Worm (Caenorhabditis elegans): ENCODE measurements around the gene egas-1.

egas-1 gene

ce11 chrV:18616287-18616686 is 23.8 kb upstream of the egas-1 start, which contains the start of gene nhr-70:
TSS of gene nhr-70 (plus strand) at chrV:18616587.
- no peak for TF ChIP-seq unc-39 (tag; optimal IDR thresholded peaks at IDR 0.05)
- no peak for TF ChIP-seq sptf-1 (tag; optimal IDR thresholded peaks at IDR 0.05)
- no peak for TF ChIP-seq mep-1 (tag; optimal IDR thresholded peaks at IDR 0.05)
- TF ChIP-seq ham-2 (GFP tag; optimal IDR thresholded peaks at IDR 0.05) = no peak

ce11 chrV:18622462-18622861 is 17.6 kb upstream of the egas-1 start, which contains the start of gene Y69H2.1:
TSS of gene Y69H2.1 (minus strand) at chrV:18622562.
- TF ChIP-seq lsy-2 (tag; optimal IDR thresholded peaks at IDR 0.05) (no peak), zip-8 (tag; optimal IDR thresholded peaks at IDR 0.05) (no peak), mab-5 (tag; optimal IDR thresholded peaks at IDR 0.05) (no peak), nhr-76 (tag; optimal IDR thresholded peaks at IDR 0.05) (no peak), M03D4.4 (tag; optimal IDR thresholded peaks at IDR 0.05) (no peak), ham-2 (GFP tag; optimal IDR thresholded peaks at IDR 0.05) (no peak), nhr-12 (tag; optimal IDR thresholded peaks at IDR 0.05) (no peak), blmp-1 (tag; optimal IDR thresholded peaks at IDR 0.05) (no peak), mls-2 (tag; optimal IDR thresholded peaks at IDR 0.05) (no peak), ceh-83 (GFP tag; optimal IDR thresholded peaks at IDR 0.05) (no peak), nhr-28 (tag; optimal IDR thresholded peaks at IDR 0.05) (no peak), lin-32 (GFP tag; optimal IDR thresholded peaks at IDR 0.05) (no peak), pha-4 (tag; optimal IDR thresholded peaks at IDR 0.05) (no peak)

- no peak for TF ChIP-seq M03D4.4 (tag; optimal IDR thresholded peaks at IDR 0.05)
- TF ChIP-seq cnd-1 (tag; optimal IDR thresholded peaks at IDR 0.05) = no peak
- TF ChIP-seq nhr-12 (tag; optimal IDR thresholded peaks at IDR 0.05) = no peak
Observed at ce11 chrV:18626764-18627163, 13.3 kb upstream of the egas-1 start, which contains the start of gene Y69H2.15. TSS of gene Y69H2.15 (minus strand) at chrV:18626864.

DNA sequence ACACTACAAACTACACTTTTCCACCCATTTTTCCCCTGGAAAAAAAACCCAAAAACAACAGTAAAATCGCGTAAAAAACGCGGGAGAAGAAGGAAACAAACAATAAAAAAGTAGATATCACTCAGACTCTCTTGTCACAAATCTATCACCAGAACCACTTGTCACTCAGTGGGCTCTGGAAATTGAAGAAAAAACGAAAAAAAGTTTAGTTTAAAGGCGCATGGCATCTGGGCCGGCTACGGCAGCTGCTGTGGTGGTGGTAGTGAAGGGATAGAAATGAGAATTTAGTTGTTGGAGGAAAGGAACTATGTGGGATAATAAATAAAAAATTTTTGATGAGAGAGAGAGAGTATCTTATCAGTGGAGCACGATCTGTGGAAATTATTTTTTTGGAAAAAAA is 12.7 kb upstream of the egas-1 start:
- peak; percentile 54 for TF ChIP-seq unc-62 (GFP tag; optimal IDR thresholded peaks at IDR 0.05)
- no peak for TF ChIP-seq mls-2 (tag; optimal IDR thresholded peaks at IDR 0.05)
- peak; percentile 48 for TF ChIP-seq hlh-1 (tag; optimal IDR thresholded peaks at IDR 0.05)
- TF ChIP-seq M03D4.4 (tag; optimal IDR thresholded peaks at IDR 0.05) = no peak
- no peak for TF ChIP-seq drap-1 (GFP tag; optimal IDR thresholded peaks at IDR 0.05)
- TF ChIP-seq mab-5 (tag; optimal IDR thresholded peaks at IDR 0.05) = no peak

DNA sequence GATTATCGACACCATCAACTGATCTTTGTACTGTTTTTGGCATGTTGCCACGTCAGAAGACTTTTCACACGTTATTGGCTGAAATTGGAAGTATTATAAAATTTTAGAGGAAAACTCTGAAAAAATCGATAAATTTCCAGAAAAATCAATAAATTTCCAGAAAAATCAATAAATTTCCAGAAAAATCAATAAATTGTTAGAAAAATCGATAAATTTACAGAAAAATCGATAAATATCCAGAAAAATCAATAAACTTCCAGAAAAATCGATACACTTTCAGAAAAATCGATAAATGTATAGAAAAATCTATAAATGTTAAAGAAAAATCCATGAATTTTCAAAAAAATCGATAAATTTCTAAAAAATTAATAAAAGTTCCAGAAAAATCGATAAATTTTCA is 11.2 kb upstream of the egas-1 start:
- TF ChIP-seq ceh-39 (tag; optimal IDR thresholded peaks at IDR 0.05) (no peak), nhr-12 (tag; optimal IDR thresholded peaks at IDR 0.05) (no peak), nhr-237 (tag; optimal IDR thresholded peaks at IDR 0.05) (no peak)

ce11 chrV:18631966-18632531 is 8.1 kb upstream of the egas-1 start:
- TF ChIP-seq cnd-1 (tag; optimal IDR thresholded peaks at IDR 0.05) (no peak), elt-1 (tag; optimal IDR thresholded peaks at IDR 0.05; ENCODE audit: borderline replicate concordance, insufficient read depth) (no peak), unc-39 (tag; optimal IDR thresholded peaks at IDR 0.05) (no peak), nhr-2 (tag; optimal IDR thresholded peaks at IDR 0.05) (no peak), mab-5 (tag; optimal IDR thresholded peaks at IDR 0.05) (no peak), elt-3 (tag; optimal IDR thresholded peaks at IDR 0.05) (no peak), pha-4 (tag; optimal IDR thresholded peaks at IDR 0.05) (no peak)

DNA sequence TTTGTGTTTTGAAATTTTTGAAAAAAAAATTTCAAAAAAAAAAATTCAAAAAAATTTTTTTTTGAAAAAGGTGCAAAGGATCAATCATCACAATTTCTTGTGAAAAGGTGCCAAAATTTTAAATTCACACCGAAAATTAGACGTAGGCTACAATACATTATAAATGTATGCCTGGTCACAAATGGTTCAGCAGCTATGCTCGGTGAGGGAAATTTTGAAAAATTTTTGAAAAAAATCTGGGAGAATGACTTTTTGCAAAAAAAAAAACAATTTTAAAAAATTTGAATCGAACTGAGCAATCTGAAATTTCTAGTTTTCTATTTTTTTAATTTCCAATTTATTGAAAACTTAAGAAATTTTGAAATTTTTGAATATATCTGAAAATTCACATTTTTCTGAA is 3.9 kb upstream of the egas-1 start, which contains the start of gene egas-3:
egas-3 (minus strand) TSS at position 101 of the 400 bp plus-strand sequence.
- no peak for TF ChIP-seq nhr-28 (tag; optimal IDR thresholded peaks at IDR 0.05)
- TF ChIP-seq unc-120 (tag; optimal IDR thresholded peaks at IDR 0.05; ENCODE audit: poor library complexity, severe bottlenecking) = no peak
- no peak for TF ChIP-seq nhr-237 (tag; optimal IDR thresholded peaks at IDR 0.05)
- no peak for TF ChIP-seq drap-1 (GFP tag; optimal IDR thresholded peaks at IDR 0.05)
- TF ChIP-seq mls-2 (tag; optimal IDR thresholded peaks at IDR 0.05) = no peak

Measured in whole organism, mixed stage, embryonic.